Fruit fly (Drosophila melanogaster) whole organism, prepupa: ENCODE measurements around the gene Mul1.
A peak's percentile ranks its signal among the peaks of the same experiment; 100 is the strongest.

Experiments used
- Blimp-1 ChIP-seq: fragments of 200-800 bp; sonication (Bioruptor generic); optimal IDR thresholded peaks from 3 replicates; lab custom pipeline; 2017; ENCODE audit warnings: missing biosample characterization, missing genetic modification characterization, mild to moderate bottlenecking, moderate library complexity, missing genetic modification reagents
- CG11294 ChIP-seq: fragments of 200-800 bp; sonication (Bioruptor generic); IDR thresholded peaks from 2 replicates; pipeline ENCODE4 v1.3.6; 2022; ENCODE audit warnings: missing biosample characterization, missing genetic modification characterization
- CG11762 ChIP-seq: fragments of 200-800 bp; sonication (Bioruptor generic); optimal IDR thresholded peaks from 3 replicates; lab custom pipeline; 2016; ENCODE audit warnings: missing biosample characterization, missing genetic modification characterization; ENCODE audit not compliant: insufficient read depth
- CG11902 ChIP-seq: fragments of 200-800 bp; sonication (Bioruptor generic); optimal IDR thresholded peaks from 3 replicates; lab custom pipeline; 2016; ENCODE audit warnings: missing biosample characterization, missing genetic modification characterization
- CG15336 ChIP-seq: fragments of 200-800 bp; sonication (Bioruptor generic); IDR thresholded peaks from 2 replicates; pipeline ENCODE4 v1.3.6; 2022; ENCODE audit warnings: missing biosample characterization, missing genetic modification characterization
- CG1621 ChIP-seq: fragments of 200-800 bp; sonication (Bioruptor generic); optimal IDR thresholded peaks from 3 replicates; lab custom pipeline; 2018; ENCODE audit warnings: missing biosample characterization, mild to moderate bottlenecking, missing genetic modification characterization
- CG3032 ChIP-seq: fragments of 200-800 bp; optimal IDR thresholded peaks from 2 replicates; lab custom pipeline; 2019; ENCODE audit warnings: missing biosample characterization, mild to moderate bottlenecking, missing genetic modification characterization, moderate library complexity
- CG32006 ChIP-seq: fragments of 200-800 bp; sonication (Bioruptor generic); optimal IDR thresholded peaks from 3 replicates; lab custom pipeline; 2017; ENCODE audit warnings: missing biosample characterization, mild to moderate bottlenecking, missing genetic modification characterization
- CG34406 ChIP-seq: fragments of 200-800 bp; sonication (Bioruptor generic); optimal IDR thresholded peaks from 3 replicates; lab custom pipeline; 2016; ENCODE audit warnings: missing biosample characterization, missing genetic modification characterization
- CG3919 ChIP-seq: fragments of 200-800 bp; sonication (Bioruptor generic); optimal IDR thresholded peaks from 3 replicates; lab custom pipeline; 2016; ENCODE audit warnings: missing biosample characterization, missing genetic modification characterization
- CG4318 ChIP-seq: fragments of 200-800 bp; sonication (Bioruptor generic); optimal IDR thresholded peaks from 3 replicates; lab custom pipeline; 2017; ENCODE audit warnings: missing biosample characterization, mild to moderate bottlenecking, missing genetic modification characterization
- CG6163 ChIP-seq: fragments of 200-800 bp; sonication (Bioruptor generic); IDR thresholded peaks from 3 replicates; pipeline ENCODE4 v1.3.6; 2022; ENCODE audit warnings: missing biosample characterization, missing genetic modification characterization
- CG6276 ChIP-seq: fragments of 200-800 bp; sonication (Bioruptor generic); optimal IDR thresholded peaks from 2 replicates; lab custom pipeline; 2017; ENCODE audit warnings: missing biosample characterization, mild to moderate bottlenecking, missing genetic modification characterization
- CG6792 ChIP-seq: fragments of 200-800 bp; sonication (Bioruptor generic); optimal IDR thresholded peaks from 3 replicates; lab custom pipeline; 2016; ENCODE audit warnings: missing biosample characterization, missing genetic modification characterization
- CG6808 ChIP-seq: fragments of 200-800 bp; sonication (Bioruptor generic); optimal IDR thresholded peaks from 3 replicates; lab custom pipeline; 2017; ENCODE audit warnings: missing biosample characterization, missing genetic modification characterization, mild to moderate bottlenecking, moderate library complexity, missing genetic modification reagents
- CG6854 ChIP-seq: fragments of 200-800 bp; sonication (Bioruptor generic); optimal IDR thresholded peaks from 2 replicates; lab custom pipeline; 2017; ENCODE audit warnings: missing biosample characterization, mild to moderate bottlenecking, missing genetic modification characterization
- CG7368 ChIP-seq: fragments of 200-800 bp; sonication (Bioruptor generic); optimal IDR thresholded peaks from 3 replicates; lab custom pipeline; 2016; ENCODE audit warnings: missing biosample characterization, missing genetic modification characterization
- CG8119 ChIP-seq: fragments of 200-800 bp; sonication (Bioruptor generic); IDR thresholded peaks from 3 replicates; pipeline ENCODE4 v1.3.6; 2022; ENCODE audit warnings: missing biosample characterization, missing genetic modification characterization
- CG8319 ChIP-seq: fragments of 200-800 bp; sonication (Bioruptor generic); optimal IDR thresholded peaks from 3 replicates; lab custom pipeline; 2016; ENCODE audit warnings: missing biosample characterization, missing genetic modification characterization
- CG8632 ChIP-seq: fragments of 200-800 bp; sonication (Bioruptor generic); optimal IDR thresholded peaks from 3 replicates; lab custom pipeline; 2016; ENCODE audit warnings: missing biosample characterization, missing genetic modification characterization
- Eip75B ChIP-seq: fragments of 200-800 bp; sonication (Bioruptor generic); optimal IDR thresholded peaks from 3 replicates; lab custom pipeline; 2016; ENCODE audit warnings: missing biosample characterization, missing genetic modification characterization
- Ets96B ChIP-seq: fragments of 200-800 bp; optimal IDR thresholded peaks from 2 replicates; lab custom pipeline; 2019; ENCODE audit warnings: missing biosample characterization, mild to moderate bottlenecking, missing genetic modification characterization, moderate library complexity
- Gug ChIP-seq: fragments of 200-800 bp; sonication (Bioruptor generic); IDR thresholded peaks from 2 replicates; pipeline ENCODE4 v1.3.6; 2022; ENCODE audit warnings: missing biosample characterization, missing genetic modification characterization
- Hr38 ChIP-seq: sonication (Bioruptor generic); optimal IDR thresholded peaks from 2 replicates; lab custom pipeline; 2016; ENCODE audit warnings: missing biosample characterization, missing genetic modification characterization
- Hr39 ChIP-seq: fragments of 200-800 bp; sonication (Bioruptor generic); optimal IDR thresholded peaks from 2 replicates; lab custom pipeline; 2016; ENCODE audit warnings: missing biosample characterization, missing genetic modification characterization
- Hr4 ChIP-seq: fragments of 200-800 bp; sonication (Bioruptor generic); optimal IDR thresholded peaks from 3 replicates; lab custom pipeline; 2016; ENCODE audit warnings: missing biosample characterization, missing genetic modification characterization
- Lpt ChIP-seq: fragments of 200-800 bp; sonication (Bioruptor generic); optimal IDR thresholded peaks from 3 replicates; lab custom pipeline; 2016; ENCODE audit warnings: missing biosample characterization, missing genetic modification characterization
- Met ChIP-seq: fragments of 200-800 bp; sonication (Bioruptor generic); optimal IDR thresholded peaks from 3 replicates; lab custom pipeline; 2016; ENCODE audit warnings: missing biosample characterization, missing genetic modification characterization
- Smox ChIP-seq: fragments of 200-800 bp; sonication (Bioruptor generic); optimal IDR thresholded peaks from 3 replicates; lab custom pipeline; 2016; ENCODE audit warnings: missing biosample characterization, missing genetic modification characterization
- Sox102F ChIP-seq: fragments of 200-800 bp; sonication (Bioruptor generic); optimal IDR thresholded peaks from 2 replicates; lab custom pipeline; 2016; ENCODE audit warnings: missing biosample characterization, mild to moderate bottlenecking, missing genetic modification characterization
- Sox14 ChIP-seq: fragments of 200-800 bp; sonication (Bioruptor generic); optimal IDR thresholded peaks from 3 replicates; lab custom pipeline; 2016; ENCODE audit warnings: missing biosample characterization, missing genetic modification characterization
- Sox15 ChIP-seq: fragments of 200-800 bp; sonication (Bioruptor generic); optimal IDR thresholded peaks from 3 replicates; lab custom pipeline; 2016; ENCODE audit warnings: missing biosample characterization, missing genetic modification characterization
- achi ChIP-seq: fragments of 200-800 bp; sonication (Bioruptor generic); optimal IDR thresholded peaks from 3 replicates; lab custom pipeline; 2016; ENCODE audit warnings: missing biosample characterization, missing genetic modification characterization
- acj6 ChIP-seq: fragments of 200-800 bp; sonication (Bioruptor generic); optimal IDR thresholded peaks from 3 replicates; lab custom pipeline; 2016; ENCODE audit warnings: missing biosample characterization, missing genetic modification characterization
- dac ChIP-seq: fragments of 200-800 bp; sonication (Bioruptor generic); optimal IDR thresholded peaks from 2 replicates; lab custom pipeline; 2017; ENCODE audit warnings: missing biosample characterization, mild to moderate bottlenecking, missing genetic modification characterization
- dsx ChIP-seq: fragments of 200-800 bp; optimal IDR thresholded peaks from 3 replicates; lab custom pipeline; 2019; ENCODE audit warnings: missing biosample characterization, mild to moderate bottlenecking, missing genetic modification characterization, moderate library complexity; ENCODE audit not compliant: poor library complexity, severe bottlenecking
- eg ChIP-seq: fragments of 200-800 bp; sonication (Bioruptor generic); IDR thresholded peaks from 3 replicates; pipeline ENCODE4 v1.3.6; 2022; ENCODE audit warnings: missing biosample characterization, missing genetic modification characterization
- esn ChIP-seq: fragments of 200-800 bp; sonication (Bioruptor generic); optimal IDR thresholded peaks from 2 replicates; lab custom pipeline; 2016; ENCODE audit warnings: missing biosample characterization, mild to moderate bottlenecking, missing genetic modification characterization, moderate library complexity
- fd59A ChIP-seq: fragments of 200-800 bp; sonication (Bioruptor generic); optimal IDR thresholded peaks from 2 replicates; lab custom pipeline; 2017; ENCODE audit warnings: missing biosample characterization, mild to moderate bottlenecking, missing genetic modification characterization, missing genetic modification reagents
- fd85E ChIP-seq: fragments of 200-800 bp; sonication (Bioruptor generic); optimal IDR thresholded peaks from 3 replicates; lab custom pipeline; 2016; ENCODE audit warnings: missing biosample characterization, missing genetic modification characterization
- fkh ChIP-seq: fragments of 200-800 bp; sonication (Bioruptor generic); optimal IDR thresholded peaks from 3 replicates; lab custom pipeline; 2017; ENCODE audit warnings: missing biosample characterization, mild to moderate bottlenecking, missing genetic modification characterization, moderate library complexity
- lz ChIP-seq: fragments of 200-800 bp; sonication (Bioruptor generic); optimal IDR thresholded peaks from 3 replicates; lab custom pipeline; 2016; ENCODE audit warnings: missing biosample characterization, missing genetic modification characterization
- net ChIP-seq: fragments of 200-800 bp; sonication (Bioruptor generic); optimal IDR thresholded peaks from 3 replicates; lab custom pipeline; 2016; ENCODE audit warnings: missing biosample characterization, missing genetic modification characterization
- pdm3 ChIP-seq: fragments of 200-800 bp; sonication (Bioruptor generic); optimal IDR thresholded peaks from 3 replicates; lab custom pipeline; 2016; ENCODE audit warnings: missing biosample characterization, missing genetic modification characterization
- salr ChIP-seq, 2 experiments: fragments of 200-800 bp; sonication (Bioruptor generic); optimal IDR thresholded peaks; 3 replicates each; lab custom pipeline; 2016 to 2018; ENCODE audit warnings: missing biosample characterization in 2 of 2, missing genetic modification characterization in 2 of 2, mild to moderate bottlenecking in 1 of 2
- spab ChIP-seq: fragments of 200-800 bp; sonication (Bioruptor generic); optimal IDR thresholded peaks from 2 replicates; lab custom pipeline; 2017; ENCODE audit warnings: missing biosample characterization, mild to moderate bottlenecking, missing genetic modification characterization, missing genetic modification reagents
- topi ChIP-seq: fragments of 200-800 bp; sonication (Bioruptor generic); optimal IDR thresholded peaks from 3 replicates; lab custom pipeline; 2016; ENCODE audit warnings: missing biosample characterization, missing genetic modification characterization

Gene Mul1

dm6 chr3L:4070221-4070995 lies 49.2 kb downstream of the Mul1 start (continued):
- TF ChIP-seq CG3919 (GFP tag; lab: Kevin White, UChicago) = peak; percentile 98
- peak; percentile 96 for TF ChIP-seq CG8319
- peak; percentile 94 for TF ChIP-seq dsx
- peak; percentile 98 for TF ChIP-seq achi (GFP tag; lab: Kevin White, UChicago)
- peak; percentile 99 for TF ChIP-seq lz (GFP tag; lab: Kevin White, UChicago)
- TF ChIP-seq CG11902 = peak; percentile 99
- TF ChIP-seq Sox14 = peak; percentile 99
- TF ChIP-seq CG7368 = peak; percentile 97
- TF ChIP-seq CG8632 (GFP tag; lab: Kevin White, UChicago) = peak; percentile 96
- peak; percentile 88 for TF ChIP-seq Hr38 (GFP tag; lab: Kevin White, UChicago)
- peak; percentile 99 for TF ChIP-seq pdm3 (GFP tag; lab: Kevin White, UChicago)
- peak; percentile 99 for TF ChIP-seq CG15336 (GFP tag; lab: Robert Waterston, UW)
- TF ChIP-seq Lpt (GFP tag; lab: Kevin White, UChicago) = peak; percentile 98
- TF ChIP-seq CG6854 = peak; percentile 97
- peak; percentile 98 for TF ChIP-seq CG11294 (GFP tag; lab: Robert Waterston, UW)
- TF ChIP-seq topi (GFP tag; lab: Kevin White, UChicago) = peak; percentile 97
- TF ChIP-seq CG8119 (GFP tag; lab: Robert Waterston, UW) = peak; percentile 98
- peak; percentile 98 for TF ChIP-seq CG11762
- peak; percentile 25 for TF ChIP-seq fkh (GFP tag; lab: Kevin White, UChicago)
- TF ChIP-seq CG34406 (GFP tag; lab: Kevin White, UChicago) = peak; percentile 98
- peak; percentile 97 for TF ChIP-seq CG1621 (tag; lab: Kevin White, UChicago)
- TF ChIP-seq Hr4 (GFP tag; lab: Kevin White, UChicago) = peak; percentile 99
- TF ChIP-seq Ets96B (tag; lab: Kevin White, UChicago) = peak; percentile 98
- TF ChIP-seq CG6163 = peak; percentile 99
- peak; percentile 97 for TF ChIP-seq CG4318
- TF ChIP-seq fd85E (GFP tag; lab: Kevin White, UChicago) = peak; percentile 92
- TF ChIP-seq Gug (GFP tag; lab: Robert Waterston, UW) = peak; percentile 99
- peak; percentile 91 for TF ChIP-seq Blimp-1

DNA sequence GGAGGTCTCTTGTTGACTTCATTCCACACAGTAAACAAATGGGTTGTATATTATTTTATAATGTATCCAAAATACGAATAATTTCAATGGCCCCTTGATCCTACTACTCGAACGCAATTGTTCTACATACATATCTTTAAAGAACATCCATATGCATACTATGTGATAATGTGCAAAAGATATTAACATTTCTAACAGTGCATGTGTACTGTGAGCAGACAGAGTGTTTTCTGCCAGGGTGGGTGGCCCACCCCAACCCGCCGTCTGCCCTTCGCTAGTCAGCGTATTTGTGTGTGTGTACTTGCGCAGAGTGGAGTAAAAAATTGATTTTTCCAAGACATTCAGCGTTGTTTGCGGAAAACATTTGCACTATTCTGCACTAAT lies 49.7 kb downstream of the Mul1 start:
- peak; percentile 55 for TF ChIP-seq Smox (GFP tag; lab: Kevin White, UChicago)
- peak; percentile 84 for TF ChIP-seq Sox14
- peak; percentile 62 for TF ChIP-seq fd59A (GFP tag; lab: Kevin White, UChicago)
- peak; percentile 90 for TF ChIP-seq CG15336 (GFP tag; lab: Robert Waterston, UW)
- peak; percentile 54 for TF ChIP-seq fd85E (GFP tag; lab: Kevin White, UChicago)
- no peak for TF ChIP-seq CG6792 (GFP tag; lab: Kevin White, UChicago)
- TF ChIP-seq Ets96B (tag; lab: Kevin White, UChicago) = peak; percentile 94
- TF ChIP-seq CG6276 (GFP tag; lab: Kevin White, UChicago) = no peak
- peak; percentile 52 to 93 for TF ChIP-seq salr (GFP tag; optimal IDR thresholded peaks at IDR 0.05; lab: Kevin White, UChicago)
- TF ChIP-seq Blimp-1 = no peak
- peak; percentile 40 for TF ChIP-seq dac (GFP tag; lab: Kevin White, UChicago)
- no peak for TF ChIP-seq net (GFP tag; lab: Kevin White, UChicago)
- TF ChIP-seq Sox102F (GFP tag; lab: Kevin White, UChicago) = peak; percentile 72
- peak; percentile 83 for TF ChIP-seq topi (GFP tag; lab: Kevin White, UChicago)
- TF ChIP-seq eg (GFP tag; lab: Robert Waterston, UW) = peak; percentile 95
- TF ChIP-seq Met (GFP tag; lab: Kevin White, UChicago) = peak; percentile 65
- peak; percentile 37 for TF ChIP-seq CG6808 (GFP tag; lab: Kevin White, UChicago)
- peak; percentile 40 for TF ChIP-seq CG8319
- no peak for TF ChIP-seq Eip75B
- TF ChIP-seq CG34406 (GFP tag; lab: Kevin White, UChicago) = peak; percentile 57
- peak; percentile 85 for TF ChIP-seq CG11762
- peak; percentile 83 for TF ChIP-seq CG7368
- TF ChIP-seq CG8632 (GFP tag; lab: Kevin White, UChicago) = peak; percentile 53
- TF ChIP-seq acj6 (GFP tag; lab: Kevin White, UChicago) = peak; percentile 84
- peak; percentile 66 for TF ChIP-seq spab (GFP tag; lab: Kevin White, UChicago)
- peak; percentile 84 for TF ChIP-seq Hr4 (GFP tag; lab: Kevin White, UChicago)
- peak; percentile 91 for TF ChIP-seq CG3032 (tag; lab: Kevin White, UChicago)
- TF ChIP-seq Hr39 (GFP tag; lab: Kevin White, UChicago) = peak; percentile 85
- TF ChIP-seq CG8119 (GFP tag; lab: Robert Waterston, UW) = peak; percentile 83
- peak; percentile 44 for TF ChIP-seq CG32006 (GFP tag; lab: Kevin White, UChicago)
- no peak for TF ChIP-seq esn (GFP tag; lab: Kevin White, UChicago)
- TF ChIP-seq CG11902 = peak; percentile 70
- TF ChIP-seq Sox15 = peak; percentile 51
